Worm (Caenorhabditis elegans) whole organism, late embryonic: ENCODE measurements around the gene lec-1.

Source experiments
- F13H6.1 ChIP-seq: sonication (generic microtip); optimal IDR thresholded peaks from 2 replicates; lab custom pipeline; 2016; ENCODE audit warnings: missing genetic modification characterization, missing compliant biosample characterization
- Y22D7AL.16 ChIP-seq: sonication (generic microtip); optimal IDR thresholded peaks from 2 replicates; lab custom pipeline; 2016; ENCODE audit warnings: missing genetic modification characterization, missing compliant biosample characterization
- ahr-1 ChIP-seq: sonication (generic microtip); optimal IDR thresholded peaks from 2 replicates; lab custom pipeline; 2016; ENCODE audit warnings: missing genetic modification characterization, missing compliant biosample characterization
- ama-1 ChIP-seq: fragments of 150-350 bp; optimal IDR thresholded peaks from 2 replicates; lab custom pipeline; 2014
- ceh-14 ChIP-seq: sonication (generic microtip); optimal IDR thresholded peaks from 2 replicates; lab custom pipeline; 2016; ENCODE audit warnings: missing genotype, missing genetic modification characterization, missing compliant biosample characterization
- ceh-19 ChIP-seq: fragments of 200-800 bp; sonication (Bioruptor generic); optimal IDR thresholded peaks from 2 replicates; lab custom pipeline; 2018; ENCODE audit warnings: mild to moderate bottlenecking, missing genetic modification characterization, missing compliant biosample characterization
- ceh-2 ChIP-seq: sonication (generic microtip); optimal IDR thresholded peaks from 2 replicates; lab custom pipeline; 2016; ENCODE audit warnings: missing genotype, missing genetic modification characterization, missing compliant biosample characterization
- ceh-22 ChIP-seq: sonication (generic microtip); optimal IDR thresholded peaks from 2 replicates; lab custom pipeline; 2017; ENCODE audit warnings: missing biosample characterization, missing genetic modification characterization
- ceh-30 ChIP-seq: fragments of 150-350 bp; optimal IDR thresholded peaks from 2 replicates; lab custom pipeline; 2014; ENCODE audit warnings: missing biosample characterization, missing genetic modification characterization
- ceh-31 ChIP-seq: sonication (generic microtip); optimal IDR thresholded peaks from 2 replicates; lab custom pipeline; 2016; ENCODE audit warnings: missing genetic modification characterization, missing compliant biosample characterization
- ceh-45 ChIP-seq: fragments of 200-800 bp; sonication (Bioruptor generic); IDR thresholded peaks from 2 replicates; pipeline ENCODE4 v1.3.6; 2022; ENCODE audit warnings: missing genetic modification reagents, missing genetic modification characterization, missing compliant biosample characterization
- ceh-6 ChIP-seq: fragments of 200-800 bp; sonication (Bioruptor generic); optimal IDR thresholded peaks from 2 replicates; lab custom pipeline; 2018; ENCODE audit warnings: mild to moderate bottlenecking, missing genetic modification characterization, missing compliant biosample characterization
- ceh-9 ChIP-seq: sonication (generic microtip); optimal IDR thresholded peaks from 2 replicates; lab custom pipeline; 2016; ENCODE audit warnings: mild to moderate bottlenecking, missing genetic modification characterization, inconsistent platforms, missing compliant biosample characterization
- elt-2 ChIP-seq: sonication (generic microtip); optimal IDR thresholded peaks from 2 replicates; lab custom pipeline; 2016; ENCODE audit warnings: missing genetic modification reagents, missing genetic modification characterization, missing compliant biosample characterization
- elt-4 ChIP-seq: sonication (generic microtip); optimal IDR thresholded peaks from 2 replicates; lab custom pipeline; 2016; ENCODE audit warnings: missing genetic modification characterization, missing compliant biosample characterization
- ets-4 ChIP-seq: sonication (generic microtip); optimal IDR thresholded peaks from 2 replicates; lab custom pipeline; 2016; ENCODE audit warnings: missing genetic modification characterization, missing compliant biosample characterization
- eyg-1 ChIP-seq: sonication (generic microtip); optimal IDR thresholded peaks from 2 replicates; lab custom pipeline; 2016; ENCODE audit warnings: missing genotype, missing genetic modification characterization, missing compliant biosample characterization
- fkh-10 ChIP-seq: fragments of 150-350 bp; optimal IDR thresholded peaks from 2 replicates; lab custom pipeline; 2014; ENCODE audit warnings: missing biosample characterization, missing genetic modification reagents, missing genetic modification characterization
- gmeb-2 ChIP-seq: sonication (generic microtip); optimal IDR thresholded peaks from 2 replicates; lab custom pipeline; 2016; ENCODE audit warnings: missing genetic modification characterization, inconsistent platforms, missing compliant biosample characterization
- hlh-13 ChIP-seq: fragments of 200-800 bp; sonication (Bioruptor generic); optimal IDR thresholded peaks from 2 replicates; lab custom pipeline; 2018; ENCODE audit warnings: mild to moderate bottlenecking, missing genetic modification characterization, missing compliant biosample characterization
- hlh-30 ChIP-seq: sonication (generic microtip); optimal IDR thresholded peaks from 2 replicates; lab custom pipeline; 2017; ENCODE audit warnings: antibody characterized with exemption, missing genetic modification characterization, missing compliant biosample characterization; ENCODE audit not compliant: insufficient read depth
- hlh-6 ChIP-seq: sonication (generic microtip); optimal IDR thresholded peaks from 2 replicates; lab custom pipeline; 2016; ENCODE audit warnings: missing genotype, missing genetic modification characterization, missing compliant biosample characterization
- lim-6 ChIP-seq: sonication (generic microtip); optimal IDR thresholded peaks from 2 replicates; lab custom pipeline; 2016; ENCODE audit warnings: missing genetic modification characterization, missing compliant biosample characterization
- madf-2 ChIP-seq: sonication (generic microtip); optimal IDR thresholded peaks from 2 replicates; lab custom pipeline; 2017; ENCODE audit warnings: missing genetic modification characterization, missing compliant biosample characterization
- nhr-11 ChIP-seq: fragments of 150-350 bp; optimal IDR thresholded peaks from 2 replicates; lab custom pipeline; 2014; ENCODE audit warnings: missing biosample characterization, missing genetic modification characterization
- nhr-232 ChIP-seq: sonication (generic microtip); optimal IDR thresholded peaks from 2 replicates; lab custom pipeline; 2016; ENCODE audit warnings: missing genetic modification characterization, missing compliant biosample characterization
- npax-4 ChIP-seq: sonication (generic microtip); optimal IDR thresholded peaks from 2 replicates; lab custom pipeline; 2016; ENCODE audit warnings: missing genetic modification characterization, missing compliant biosample characterization
- odd-2 ChIP-seq: sonication (generic microtip); optimal IDR thresholded peaks from 2 replicates; lab custom pipeline; 2017; ENCODE audit warnings: antibody characterized with exemption, mild to moderate bottlenecking, missing genetic modification characterization, missing compliant biosample characterization
- pag-3 ChIP-seq: sonication (generic microtip); optimal IDR thresholded peaks from 2 replicates; lab custom pipeline; 2016; ENCODE audit warnings: missing compliant biosample characterization, missing genetic modification characterization, borderline replicate concordance
- pros-1 ChIP-seq: fragments of 150-350 bp; optimal IDR thresholded peaks from 2 replicates; lab custom pipeline; 2014; ENCODE audit warnings: missing biosample characterization, missing genetic modification reagents, missing genetic modification characterization
- sdc-2 ChIP-seq: sonication (generic microtip); optimal IDR thresholded peaks from 2 replicates; lab custom pipeline; 2016; ENCODE audit warnings: missing genotype, missing genetic modification characterization, missing compliant biosample characterization
- sox-2 ChIP-seq: fragments of 200-800 bp; sonication (Bioruptor generic); IDR thresholded peaks from 2 replicates; pipeline ENCODE4 v1.3.6; 2022; ENCODE audit warnings: missing genetic modification reagents, missing genetic modification characterization, missing compliant biosample characterization
- sox-4 ChIP-seq: sonication (generic microtip); optimal IDR thresholded peaks from 2 replicates; lab custom pipeline; 2017; ENCODE audit warnings: mild to moderate bottlenecking, missing genetic modification characterization, inconsistent platforms, missing compliant biosample characterization
- tbx-2 ChIP-seq: sonication (generic microtip); optimal IDR thresholded peaks from 2 replicates; lab custom pipeline; 2016; ENCODE audit warnings: missing genetic modification characterization, missing compliant biosample characterization
- tbx-7 ChIP-seq: sonication (generic microtip); optimal IDR thresholded peaks from 2 replicates; lab custom pipeline; 2016; ENCODE audit warnings: missing genotype, missing genetic modification characterization, missing compliant biosample characterization
- unc-42 ChIP-seq: sonication (generic microtip); optimal IDR thresholded peaks from 2 replicates; lab custom pipeline; 2016; ENCODE audit warnings: missing genotype, missing genetic modification characterization, missing compliant biosample characterization
- unc-55 ChIP-seq: sonication (generic microtip); optimal IDR thresholded peaks from 2 replicates; lab custom pipeline; 2017; ENCODE audit warnings: missing biosample characterization, missing genetic modification reagents, missing genetic modification characterization
- unc-86 ChIP-seq: sonication (generic microtip); optimal IDR thresholded peaks from 2 replicates; lab custom pipeline; 2016; ENCODE audit warnings: missing genetic modification characterization, missing compliant biosample characterization
- zip-5 ChIP-seq: sonication (generic microtip); optimal IDR thresholded peaks from 2 replicates; lab custom pipeline; 2016; ENCODE audit warnings: missing genetic modification characterization, missing compliant biosample characterization

lec-1 gene

ce11 chrII:13163009-13163408, 32.3 kb upstream of the lec-1 start:
- TF ChIP-seq odd-2 (tag; lab: Kevin White, UChicago) (no peak), ceh-31 (no peak), F13H6.1 (no peak), nhr-11 (no peak), ahr-1 (tag; lab: Kevin White, UChicago) (no peak), ceh-19 (GFP tag; lab: Kevin White, UChicago) (no peak)

ce11 chrII:13164062-13164461, 31.3 kb upstream of the lec-1 start:
- TF ChIP-seq hlh-6 (tag; lab: Kevin White, UChicago), result no peak
- TF ChIP-seq npax-4 (tag; lab: Kevin White, UChicago), result no peak
- TF ChIP-seq sox-4, result no peak
- TF ChIP-seq ceh-19 (GFP tag; lab: Kevin White, UChicago), result no peak
- TF ChIP-seq ceh-31, result no peak

DNA sequence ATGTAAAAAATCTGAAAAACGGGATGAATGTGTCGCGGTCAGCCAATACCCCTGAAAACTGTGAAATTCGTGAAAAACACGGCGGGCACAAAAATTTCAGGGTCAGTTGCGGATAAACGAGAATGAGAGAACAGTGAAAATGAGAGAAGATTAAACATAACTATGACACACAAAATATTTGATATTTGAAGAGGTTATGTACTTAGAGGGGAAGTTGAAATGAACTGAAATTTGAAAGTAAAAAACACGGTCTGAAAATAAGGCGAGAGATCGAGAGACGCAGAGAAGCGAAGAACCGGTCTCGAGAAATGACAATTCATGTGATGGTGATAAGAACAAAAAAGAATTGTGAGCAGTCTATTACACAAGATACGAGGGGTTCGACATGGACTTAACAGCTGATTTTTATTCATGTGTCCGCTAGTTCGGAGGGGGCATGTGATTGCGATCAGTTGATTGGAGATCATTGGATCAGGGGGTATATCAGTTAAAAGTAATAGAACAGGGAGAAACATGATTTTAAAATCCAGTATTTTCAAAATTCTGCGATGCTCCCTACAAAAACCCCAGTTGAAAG, 29.6 kb upstream of the lec-1 start, which contains the start of gene moe-3:
TSS of gene moe-3 (minus strand) at position 51 of the 577 bp plus-strand sequence.
- TF ChIP-seq ceh-30 (tag; lab: Kevin White, UChicago), result no peak
- TF ChIP-seq pros-1, result no peak
- TF ChIP-seq elt-4 (tag; lab: Kevin White, UChicago), result no peak
- TF ChIP-seq sox-4, result no peak
- no peak for TF ChIP-seq ama-1 (lab: Kevin White, UChicago)
- no peak for TF ChIP-seq eyg-1 (tag; lab: Kevin White, UChicago)
- no peak for TF ChIP-seq ahr-1 (tag; lab: Kevin White, UChicago)
- TF ChIP-seq hlh-30, result no peak
- no peak for TF ChIP-seq Y22D7AL.16 (tag; lab: Kevin White, UChicago)
- no peak for TF ChIP-seq sdc-2 (tag; lab: Kevin White, UChicago)
- TF ChIP-seq madf-2 (tag; lab: Kevin White, UChicago), result no peak
- TF ChIP-seq ceh-2 (tag; lab: Kevin White, UChicago), result no peak

- TF ChIP-seq zip-5 (tag; lab: Kevin White, UChicago) (no peak), ets-4 (no peak), elt-2 (tag; lab: Kevin White, UChicago) (no peak), ceh-9 (tag; lab: Kevin White, UChicago) (no peak), nhr-11 (no peak), unc-55 (GFP tag; lab: Kevin White, UChicago) (no peak), tbx-2 (tag; lab: Kevin White, UChicago) (no peak), tbx-7 (tag; lab: Kevin White, UChicago) (no peak), ceh-22 (no peak), sox-2 (GFP tag; lab: Robert Waterston, UW) (no peak), pag-3 (tag; lab: Kevin White, UChicago) (no peak), gmeb-2 (no peak)
- TF ChIP-seq, all 69 proteins: peak for 0
Observed at ce11 chrII:13167493-13167892, 27.9 kb upstream of the lec-1 start.

DNA sequence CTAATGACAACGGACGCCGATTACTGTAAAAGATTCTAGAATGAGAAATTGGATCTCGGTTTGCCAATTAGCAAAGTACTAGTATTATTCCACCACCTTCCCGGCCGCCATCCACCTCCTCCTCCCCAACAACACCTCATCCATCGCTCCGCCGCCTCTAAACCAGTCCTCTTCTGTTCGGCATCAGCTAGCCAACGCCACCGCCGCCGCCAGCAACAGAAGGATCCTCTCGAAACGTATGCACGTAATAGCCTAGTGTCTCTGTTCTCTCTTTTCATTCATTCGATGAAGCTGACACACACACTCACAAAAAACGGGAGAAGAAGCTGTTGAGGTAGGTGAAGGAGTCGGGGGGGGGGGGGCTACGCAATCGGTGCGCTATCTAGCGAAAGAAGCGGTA, 24.7 kb upstream of the lec-1 start:
- no peak for TF ChIP-seq lim-6 (tag; lab: Kevin White, UChicago)
- TF ChIP-seq ceh-45, result 0 out of 2 replicates have a peak, but pooled peaks have one; percentile 27

ce11 chrII:13174435-13174834, 20.9 kb upstream of the lec-1 start:
- TF ChIP-seq fkh-10 (no peak), ceh-14 (tag; lab: Kevin White, UChicago) (no peak), elt-2 (tag; lab: Kevin White, UChicago) (no peak), unc-42 (tag; lab: Kevin White, UChicago) (no peak), hlh-13 (GFP tag; lab: Kevin White, UChicago) (no peak), ama-1 (lab: Kevin White, UChicago) (no peak), nhr-232 (tag; lab: Kevin White, UChicago) (no peak), ahr-1 (tag; lab: Kevin White, UChicago) (no peak), ceh-6 (GFP tag; lab: Kevin White, UChicago) (no peak), F13H6.1 (no peak), gmeb-2 (no peak), ets-4 (no peak), sdc-2 (tag; lab: Kevin White, UChicago) (no peak), unc-86 (tag; lab: Kevin White, UChicago) (no peak), odd-2 (tag; lab: Kevin White, UChicago) (no peak)
